Worm (Caenorhabditis elegans) whole organism, young adult: ENCODE results near the gene twk-24.

ENCODE experiments used
- B0035.1 ChIP-seq: sonication (generic microtip); optimal IDR thresholded peaks from 2 replicates; lab custom pipeline; 2016; ENCODE audit warnings: missing genetic modification characterization, mild to moderate bottlenecking, missing compliant biosample characterization, missing genotype, missing genetic modification reagents
- C17E4.6 ChIP-seq: fragments of 200-800 bp; sonication (Bioruptor generic); IDR thresholded peaks from 2 replicates; pipeline ENCODE4 v1.3.6; 2022; ENCODE audit warnings: missing genetic modification reagents, missing genetic modification characterization, missing compliant biosample characterization
- F22D6.2 ChIP-seq: sonication (generic microtip); optimal IDR thresholded peaks from 2 replicates; lab custom pipeline; 2016; ENCODE audit warnings: mild to moderate bottlenecking, missing genetic modification characterization, missing compliant biosample characterization
- F57A8.1 ChIP-seq: fragments of 200-800 bp; sonication (Bioruptor generic); optimal IDR thresholded peaks from 2 replicates; lab custom pipeline; 2018; ENCODE audit warnings: mild to moderate bottlenecking, missing genetic modification characterization, moderate library complexity, missing compliant biosample characterization
- Y95B8A.8 ChIP-seq: fragments of 200-800 bp; sonication (Bioruptor generic); IDR thresholded peaks from 2 replicates; pipeline ENCODE4 v1.3.6; 2022; ENCODE audit warnings: missing genetic modification reagents, missing genetic modification characterization, missing compliant biosample characterization
- aptf-2 ChIP-seq: fragments of 200-800 bp; sonication (Bioruptor generic); conservative IDR thresholded peaks from 2 replicates; pipeline ENCODE4 v1.3.6; 2022; ENCODE audit warnings: missing genetic modification reagents, missing genetic modification characterization, missing compliant biosample characterization
- atf-7 ChIP-seq: sonication (generic microtip); optimal IDR thresholded peaks from 2 replicates; lab custom pipeline; 2017; ENCODE audit warnings: mild to moderate bottlenecking, missing genetic modification characterization, missing compliant biosample characterization
- attf-3 ChIP-seq: fragments of 200-800 bp; sonication (Bioruptor generic); conservative IDR thresholded peaks from 2 replicates; pipeline ENCODE4 v1.3.6; 2022; ENCODE audit warnings: missing genetic modification reagents, missing genetic modification characterization, missing compliant biosample characterization
- cebp-1 ChIP-seq, 2 experiments: fragments of 200-800 bp in 1 of 2; sonication (Bioruptor generic) in 1 of 2; sonication (generic microtip) in 1 of 2; IDR thresholded peaks in 1 of 2; optimal IDR thresholded peaks in 1 of 2; 2 replicates each; pipeline versions ENCODE4 v1.3.6 to Lab custom; 2017 to 2022; ENCODE audit warnings: missing compliant biosample characterization in 2 of 2, missing genetic modification characterization in 2 of 2, mild to moderate bottlenecking in 1 of 2, missing genetic modification reagents in 1 of 2, moderate library complexity in 1 of 2
- ceh-27 ChIP-seq: fragments of 200-800 bp; sonication (Bioruptor generic); optimal IDR thresholded peaks from 2 replicates; lab custom pipeline; 2018; ENCODE audit warnings: mild to moderate bottlenecking, missing genetic modification characterization, moderate library complexity, missing compliant biosample characterization
- ceh-58 ChIP-seq: fragments of 200-800 bp; sonication (Bioruptor generic); IDR thresholded peaks from 2 replicates; pipeline ENCODE4 v1.3.6; 2022; ENCODE audit warnings: missing genetic modification characterization, missing compliant biosample characterization
- ceh-91 ChIP-seq: fragments of 200-800 bp; sonication (Bioruptor generic); IDR thresholded peaks from 2 replicates; pipeline ENCODE4 v1.3.6; 2022; ENCODE audit warnings: missing genetic modification reagents, missing genetic modification characterization, missing compliant biosample characterization
- die-1 ChIP-seq: sonication (generic microtip); optimal IDR thresholded peaks from 2 replicates; lab custom pipeline; 2016; ENCODE audit warnings: missing genotype, mild to moderate bottlenecking, missing genetic modification characterization, missing compliant biosample characterization
- dox-1 ChIP-seq: fragments of 200-800 bp; sonication (Bioruptor generic); IDR thresholded peaks from 2 replicates; pipeline ENCODE4 v1.3.6; 2022; ENCODE audit warnings: missing genetic modification reagents, missing genetic modification characterization, missing compliant biosample characterization
- egl-44 ChIP-seq: fragments of 200-800 bp; sonication (Bioruptor generic); IDR thresholded peaks from 2 replicates; pipeline ENCODE4 v1.3.6; 2022; ENCODE audit warnings: missing genetic modification reagents, missing genetic modification characterization, missing compliant biosample characterization
- gei-17 ChIP-seq: fragments of 200-800 bp; sonication (Bioruptor generic); optimal IDR thresholded peaks from 2 replicates; lab custom pipeline; 2018; ENCODE audit warnings: mild to moderate bottlenecking, missing genetic modification characterization, missing compliant biosample characterization
- hlh-26 ChIP-seq: fragments of 200-800 bp; sonication (Bioruptor generic); conservative IDR thresholded peaks from 2 replicates; pipeline ENCODE4 v1.3.6; 2022; ENCODE audit warnings: missing genetic modification reagents, missing genetic modification characterization, missing compliant biosample characterization
- let-526 ChIP-seq: fragments of 200-800 bp; sonication (Bioruptor generic); IDR thresholded peaks from 2 replicates; pipeline ENCODE4 v1.3.6; 2022; ENCODE audit warnings: missing genetic modification reagents, missing genetic modification characterization, missing compliant biosample characterization
- let-607 ChIP-seq, 2 experiments: fragments of 200-800 bp in 1 of 2; sonication (Bioruptor generic) in 1 of 2; sonication (generic microtip) in 1 of 2; optimal IDR thresholded peaks; 2 replicates each; lab custom pipeline; 2016 to 2018; ENCODE audit warnings: mild to moderate bottlenecking in 2 of 2, missing compliant biosample characterization in 2 of 2, missing genetic modification characterization in 2 of 2, moderate library complexity in 2 of 2, missing genotype in 1 of 2
- lin-40 ChIP-seq: sonication (generic microtip); optimal IDR thresholded peaks from 2 replicates; lab custom pipeline; 2016; ENCODE audit warnings: missing genetic modification characterization, mild to moderate bottlenecking, missing compliant biosample characterization, missing genotype, missing genetic modification reagents
- lin-54 ChIP-seq: fragments of 200-800 bp; sonication (Bioruptor generic); optimal IDR thresholded peaks from 2 replicates; lab custom pipeline; 2018; ENCODE audit warnings: mild to moderate bottlenecking, missing genetic modification characterization, missing compliant biosample characterization
- mcd-1 ChIP-seq: fragments of 200-800 bp; sonication (Bioruptor generic); IDR thresholded peaks from 2 replicates; pipeline ENCODE4 v1.3.6; 2022; ENCODE audit warnings: missing genetic modification reagents, missing genetic modification characterization, missing compliant biosample characterization
- nfya-2 ChIP-seq: fragments of 200-800 bp; sonication (Bioruptor generic); IDR thresholded peaks from 2 replicates; pipeline ENCODE4 v1.3.6; 2022; ENCODE audit warnings: missing genetic modification reagents, missing genetic modification characterization, missing compliant biosample characterization
- nhr-80 ChIP-seq: sonication (generic microtip); optimal IDR thresholded peaks from 2 replicates; lab custom pipeline; 2016; ENCODE audit warnings: missing genetic modification characterization, missing compliant biosample characterization
- nhr-90 ChIP-seq: sonication (generic microtip); optimal IDR thresholded peaks from 2 replicates; lab custom pipeline; 2016; ENCODE audit warnings: missing genotype, mild to moderate bottlenecking, missing genetic modification characterization, missing compliant biosample characterization
- pha-4 ChIP-seq: fragments of 150-350 bp; sonication (generic microtip); optimal IDR thresholded peaks from 2 replicates; lab custom pipeline; 2014; ENCODE audit warnings: missing biosample characterization, missing genetic modification reagents, missing genetic modification characterization
- rpc-1 ChIP-seq, 2 experiments: fragments of 150-350 bp in 1 of 2; sonication (generic microtip) in 1 of 2; optimal IDR thresholded peaks; 2 replicates each; lab custom pipeline; 2014 to 2018; ENCODE audit warnings: missing biosample characterization in 1 of 2, missing genetic modification characterization in 1 of 2, missing genetic modification reagents in 1 of 2, missing genotype in 1 of 2
- snpc-3.4 ChIP-seq: sonication (generic microtip); optimal IDR thresholded peaks from 2 replicates; lab custom pipeline; 2017; ENCODE audit warnings: missing genetic modification characterization, mild to moderate bottlenecking, missing compliant biosample characterization, antibody characterized with exemption, moderate library complexity, missing genotype, missing genetic modification reagents
- zfh-2 ChIP-seq: fragments of 200-800 bp; sonication (Bioruptor generic); conservative IDR thresholded peaks from 2 replicates; pipeline ENCODE4 v1.3.6; 2022; ENCODE audit warnings: missing genetic modification reagents, missing genetic modification characterization, missing compliant biosample characterization
- ztf-25 ChIP-seq: fragments of 200-800 bp; sonication (Bioruptor generic); IDR thresholded peaks from 2 replicates; pipeline ENCODE4 v1.3.6; 2022; ENCODE audit warnings: missing genetic modification reagents, missing genetic modification characterization, missing compliant biosample characterization

The twk-24 gene

ce11 chrV:12252272-12252671, 16.9 kb downstream of the twk-24 start, which contains the start of gene lrx-1 (continued):
- TF ChIP-seq hlh-26 (GFP tag; lab: Robert Waterston, UW) = no peak
- TF ChIP-seq, all 124 proteins: peak for 0

ce11 chrV:12251041-12251440, 18.1 kb downstream of the twk-24 start, which contains the start of gene T04H1.5:
Gene T04H1.5 (plus strand): TSS chrV:12251341.
- TF ChIP-seq B0035.1 (tag; lab: Kevin White, UChicago) (no peak), egl-44 (GFP tag; lab: Robert Waterston, UW) (no peak), zfh-2 (GFP tag; lab: Robert Waterston, UW) (no peak), nfya-2 (no peak), pha-4 (no peak), aptf-2 (GFP tag; lab: Robert Waterston, UW) (no peak), hlh-26 (GFP tag; lab: Robert Waterston, UW) (no peak), F57A8.1 (GFP tag; lab: Kevin White, UChicago) (no peak), snpc-3.4 (tag; lab: Kevin White, UChicago) (no peak), gei-17 (GFP tag; lab: Kevin White, UChicago) (no peak), lin-54 (GFP tag; lab: Kevin White, UChicago) (no peak), C17E4.6 (GFP tag; lab: Robert Waterston, UW) (no peak), lin-40 (tag; lab: Kevin White, UChicago) (no peak)

- TF ChIP-seq cebp-1 (GFP tag; IDR thresholded peaks at IDR 0.05; lab: Robert Waterston, UW) (peak; percentile 77; the same call in 1 of the 2 replicates), cebp-1 (tag; optimal IDR thresholded peaks at IDR 0.05; lab: Kevin White, UChicago) (peak; percentile 94), attf-3 (GFP tag; lab: Robert Waterston, UW) (peak; percentile 90), B0035.1 (tag; lab: Kevin White, UChicago) (no peak), F22D6.2 (tag; lab: Kevin White, UChicago) (no peak), dox-1 (GFP tag; lab: Robert Waterston, UW) (no peak), ceh-58 (GFP tag; lab: Robert Waterston, UW) (no peak)
Observed at ce11 chrV:12245777-12246452, 23.2 kb downstream of the twk-24 start.

- TF ChIP-seq rpc-1 (optimal IDR thresholded peaks at IDR 0.05; lab: Kevin White, UChicago) (no peak), rpc-1 (tag; optimal IDR thresholded peaks at IDR 0.05; lab: Kevin White, UChicago) (no peak), nhr-80 (peak; percentile 76), ceh-27 (GFP tag; lab: Kevin White, UChicago) (peak; percentile 31), let-526 (no peak), let-607 (tag; optimal IDR thresholded peaks at IDR 0.05; lab: Kevin White, UChicago) (peak; percentile 82 to 92), ztf-25 (no peak)
Observed at ce11 chrV:12244980-12245742, 24.0 kb downstream of the twk-24 start, which contains the start of the genes T04H1.13, slfl-5 and rad-50. Gene T04H1.13 (minus strand): TSS chrV:12245030. Gene slfl-5 (minus strand): TSS chrV:12245044. Gene rad-50 (plus strand): TSS chrV:12245646.

ce11 chrV:12241126-12241525, 28.0 kb downstream of the twk-24 start, which contains the start of gene ttr-22:
Gene ttr-22 (plus strand): TSS chrV:12241426.
- no peak for TF ChIP-seq die-1
- no peak for TF ChIP-seq ztf-25
- TF ChIP-seq ceh-91 (GFP tag; lab: Robert Waterston, UW) = no peak
- TF ChIP-seq B0035.1 (tag; lab: Kevin White, UChicago) = no peak
- TF ChIP-seq mcd-1 (GFP tag; lab: Robert Waterston, UW) = no peak
- TF ChIP-seq nhr-90 (tag; lab: Kevin White, UChicago) = no peak
- TF ChIP-seq Y95B8A.8 (GFP tag; lab: Robert Waterston, UW) = no peak
- no peak for TF ChIP-seq atf-7 (tag; lab: Kevin White, UChicago)
